Worm (Caenorhabditis elegans): ENCODE measurements around the gene K07D4.4.

K07D4.4 gene

DNA sequence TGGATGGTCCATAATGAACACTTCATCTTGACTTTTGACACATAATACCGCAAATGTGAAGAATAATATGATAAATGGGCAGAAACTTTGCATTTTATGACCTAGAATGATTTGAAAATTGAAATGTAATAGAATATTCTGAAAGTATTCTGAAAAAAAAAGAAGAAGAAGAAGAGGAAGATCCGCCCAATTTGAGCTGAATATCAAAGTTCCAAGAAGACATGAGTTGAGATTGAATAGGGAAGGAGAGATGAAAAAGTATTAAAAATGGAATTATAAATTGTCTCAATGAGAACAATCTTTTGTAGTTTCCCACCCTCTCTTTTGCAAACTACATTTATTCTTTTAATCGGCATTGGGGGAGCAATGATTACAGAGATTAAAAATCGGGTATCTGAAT, at the start of gene K07D4.4:
Gene K07D4.4 (minus strand): TSS at position 101 of the 400 bp plus-strand sequence.
- TF ChIP-seq W03F9.2 (tag; optimal IDR thresholded peaks at IDR 0.05), result no peak
- TF ChIP-seq dao-5 (tag; optimal IDR thresholded peaks at IDR 0.05), result no peak
- TF ChIP-seq him-1 (tag; optimal IDR thresholded peaks at IDR 0.05), result no peak

- no peak for TF ChIP-seq W03F9.2 (tag; optimal IDR thresholded peaks at IDR 0.05)
- TF ChIP-seq dao-5 (tag; optimal IDR thresholded peaks at IDR 0.05), result no peak
- TF ChIP-seq him-1 (tag; optimal IDR thresholded peaks at IDR 0.05), result no peak
Observed at ce11 chrII:4081891-4082290, 49.7 kb upstream of the K07D4.4 start.

DNA sequence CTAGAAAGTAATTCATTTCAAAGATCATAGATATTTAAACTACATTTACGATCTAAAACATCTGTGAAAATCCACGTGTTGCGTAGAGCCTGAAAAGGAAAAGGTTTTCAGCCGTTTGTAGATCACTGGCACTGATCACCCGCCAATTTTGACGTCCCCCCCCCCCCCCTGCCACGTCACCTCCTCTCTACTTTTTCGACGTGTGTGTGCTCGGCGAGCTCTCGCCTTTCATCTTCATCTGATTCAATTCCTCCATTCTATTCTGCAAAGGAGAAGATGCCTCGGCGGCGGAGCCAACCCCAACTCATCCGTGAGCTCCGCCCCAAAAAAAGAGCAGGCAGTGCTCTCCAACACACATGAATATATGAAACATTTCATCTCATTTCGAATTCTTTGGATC, 48.9 kb upstream of the K07D4.4 start:
- TF ChIP-seq W03F9.2 (tag; optimal IDR thresholded peaks at IDR 0.05), result no peak
- TF ChIP-seq dao-5 (tag; optimal IDR thresholded peaks at IDR 0.05), result no peak
- no peak for TF ChIP-seq him-1 (tag; optimal IDR thresholded peaks at IDR 0.05)

ce11 chrII:4074710-4075109, 42.5 kb upstream of the K07D4.4 start:
- TF ChIP-seq dao-5 (tag; optimal IDR thresholded peaks at IDR 0.05) (no peak), him-1 (tag; optimal IDR thresholded peaks at IDR 0.05) (no peak), W03F9.2 (tag; optimal IDR thresholded peaks at IDR 0.05) (no peak)

DNA sequence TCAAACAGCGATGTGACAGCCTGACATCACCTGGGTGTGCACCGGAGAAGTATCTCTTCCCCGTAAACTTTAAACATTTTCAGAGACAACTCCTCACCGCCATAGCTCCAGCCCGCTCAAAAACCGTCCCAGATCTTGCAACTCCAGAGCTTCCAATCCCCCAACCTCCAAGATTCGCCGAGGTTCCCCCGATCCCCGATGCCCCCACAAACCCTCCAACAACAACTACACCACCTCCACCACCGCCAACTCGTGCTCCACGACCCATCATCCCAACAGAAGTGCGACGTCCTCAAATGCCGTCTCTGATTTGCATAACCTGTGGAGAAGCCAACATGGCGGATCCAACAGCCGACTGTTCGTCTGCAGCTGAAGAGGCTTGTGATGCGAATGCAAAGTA, 38.9 kb upstream of the K07D4.4 start:
- TF ChIP-seq dao-5 (tag; optimal IDR thresholded peaks at IDR 0.05), result no peak
- no peak for TF ChIP-seq W03F9.2 (tag; optimal IDR thresholded peaks at IDR 0.05)
- TF ChIP-seq him-1 (tag; optimal IDR thresholded peaks at IDR 0.05), result no peak

DNA sequence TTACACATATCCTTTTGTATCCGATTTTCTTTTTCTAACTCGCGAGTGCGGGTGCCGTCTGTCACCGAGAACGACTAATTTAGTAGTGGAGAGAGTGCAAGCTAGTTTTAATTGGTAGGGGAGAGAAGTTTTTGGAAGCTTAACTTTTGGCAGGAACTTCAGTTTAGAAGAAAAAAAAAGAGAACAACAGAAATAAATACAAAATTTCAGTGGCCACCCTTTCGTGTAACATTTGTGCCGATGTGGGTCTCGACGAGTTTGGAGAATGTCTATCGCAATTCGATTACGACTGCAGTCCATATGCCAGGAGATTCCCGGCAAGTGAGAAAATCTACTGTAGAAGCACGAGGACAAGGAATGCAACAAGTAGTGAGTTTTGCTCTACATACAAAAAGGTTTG, 35.9 kb upstream of the K07D4.4 start:
- TF ChIP-seq him-1 (tag; optimal IDR thresholded peaks at IDR 0.05) (no peak), W03F9.2 (tag; optimal IDR thresholded peaks at IDR 0.05) (no peak), dao-5 (tag; optimal IDR thresholded peaks at IDR 0.05) (no peak)

DNA sequence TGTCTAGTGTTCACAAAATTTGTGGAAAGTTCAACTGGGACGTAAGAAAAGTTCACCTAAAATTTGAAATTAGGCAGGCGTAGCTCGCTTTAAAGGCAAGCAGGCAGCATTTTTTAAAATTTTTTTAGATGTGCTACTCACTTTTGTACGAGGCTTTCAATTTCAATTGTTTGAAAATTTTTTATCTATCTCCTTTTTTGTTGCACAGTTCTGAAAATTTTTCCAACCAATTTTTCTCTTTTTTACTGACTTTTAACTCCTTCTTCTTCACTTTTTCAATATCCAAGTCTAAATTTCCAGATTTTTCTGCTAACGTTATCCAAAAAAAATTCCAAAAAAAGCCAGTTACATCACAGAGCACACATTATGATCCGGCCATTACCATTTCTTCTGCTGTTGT, 35.1 kb upstream of the K07D4.4 start, which contains the start of gene W06A11.1:
Gene W06A11.1 (plus strand): TSS at position 301 of the 400 bp plus-strand sequence.
- TF ChIP-seq dao-5 (tag; optimal IDR thresholded peaks at IDR 0.05) (no peak), W03F9.2 (tag; optimal IDR thresholded peaks at IDR 0.05) (no peak), him-1 (tag; optimal IDR thresholded peaks at IDR 0.05) (no peak)

DNA sequence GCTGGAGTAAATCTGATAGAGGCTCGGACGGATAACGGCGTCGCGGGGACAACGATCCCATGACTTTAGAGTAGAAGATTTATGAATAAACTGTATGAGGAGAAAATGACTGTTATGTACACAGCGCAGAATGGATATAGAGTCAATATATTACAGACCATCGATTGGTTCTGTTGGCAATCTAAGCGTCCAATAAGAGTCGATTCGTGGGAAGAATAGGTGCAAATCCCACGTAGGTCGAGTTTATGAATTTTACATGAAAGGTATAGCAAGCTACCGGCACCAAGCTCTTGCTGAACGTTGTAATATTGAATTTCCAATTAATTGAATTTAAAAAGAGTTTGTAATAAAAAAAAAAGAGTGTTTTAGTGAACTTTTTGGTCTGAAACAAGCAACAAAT, 31.8 kb upstream of the K07D4.4 start, which contains the start of gene fbxb-118:
Gene fbxb-118 (minus strand): TSS at position 101 of the 400 bp plus-strand sequence.
- TF ChIP-seq him-1 (tag; optimal IDR thresholded peaks at IDR 0.05) (no peak), W03F9.2 (tag; optimal IDR thresholded peaks at IDR 0.05) (no peak), dao-5 (tag; optimal IDR thresholded peaks at IDR 0.05) (no peak)

- no peak for TF ChIP-seq dao-5 (tag; optimal IDR thresholded peaks at IDR 0.05)
- no peak for TF ChIP-seq him-1 (tag; optimal IDR thresholded peaks at IDR 0.05)
- TF ChIP-seq W03F9.2 (tag; optimal IDR thresholded peaks at IDR 0.05), result no peak
Observed at ce11 chrII:4062477-4062876, 30.3 kb upstream of the K07D4.4 start, which contains the start of gene gadr-4. Gene gadr-4 (minus strand): TSS chrII:4062577.

ce11 chrII:4047839-4048440, 15.7 kb upstream of the K07D4.4 start:
- peak; percentile 12 for TF ChIP-seq him-1 (tag; optimal IDR thresholded peaks at IDR 0.05)

- no peak for TF ChIP-seq W03F9.2 (tag; optimal IDR thresholded peaks at IDR 0.05)
- TF ChIP-seq him-1 (tag; optimal IDR thresholded peaks at IDR 0.05), result no peak
- TF ChIP-seq dao-5 (tag; optimal IDR thresholded peaks at IDR 0.05), result no peak
Observed at ce11 chrII:4045396-4045795, 13.2 kb upstream of the K07D4.4 start, which contains the start of gene K07D4.2. Gene K07D4.2 (minus strand): TSS chrII:4045496.

- TF ChIP-seq W03F9.2 (tag; optimal IDR thresholded peaks at IDR 0.05) (peak; percentile 68), him-1 (tag; optimal IDR thresholded peaks at IDR 0.05) (peak; percentile 47), dao-5 (tag; optimal IDR thresholded peaks at IDR 0.05) (no peak)
Observed at ce11 chrII:4044349-4044748, 12.2 kb upstream of the K07D4.4 start, which contains the start of gene rpn-11. Gene rpn-11 (minus strand): TSS chrII:4044546.

DNA sequence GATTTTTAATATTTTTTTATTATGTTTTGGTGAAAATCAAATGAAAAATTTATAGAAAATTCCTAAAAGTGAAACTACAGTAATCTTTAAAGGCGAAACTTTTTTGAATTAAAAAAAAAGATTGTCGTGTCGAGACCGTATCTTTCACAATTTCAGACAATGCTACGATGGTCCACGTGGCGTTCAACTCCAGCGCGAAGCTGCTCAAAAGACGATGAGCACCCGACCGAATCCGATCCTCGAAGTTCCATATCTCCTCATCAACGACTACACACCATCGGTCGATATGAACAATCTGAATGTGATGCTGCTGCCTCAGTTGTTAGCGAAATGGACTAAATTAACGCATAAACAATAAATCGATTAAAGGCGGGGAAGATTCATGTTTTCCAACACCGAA, 10.5 kb upstream of the K07D4.4 start:
- TF ChIP-seq dao-5 (tag; optimal IDR thresholded peaks at IDR 0.05), result no peak
- TF ChIP-seq W03F9.2 (tag; optimal IDR thresholded peaks at IDR 0.05), result no peak
- TF ChIP-seq him-1 (tag; optimal IDR thresholded peaks at IDR 0.05), result no peak

ce11 chrII:4040066-4040465, 7.9 kb upstream of the K07D4.4 start:
- no peak for TF ChIP-seq W03F9.2 (tag; optimal IDR thresholded peaks at IDR 0.05)
- no peak for TF ChIP-seq him-1 (tag; optimal IDR thresholded peaks at IDR 0.05)
- TF ChIP-seq dao-5 (tag; optimal IDR thresholded peaks at IDR 0.05), result no peak

DNA sequence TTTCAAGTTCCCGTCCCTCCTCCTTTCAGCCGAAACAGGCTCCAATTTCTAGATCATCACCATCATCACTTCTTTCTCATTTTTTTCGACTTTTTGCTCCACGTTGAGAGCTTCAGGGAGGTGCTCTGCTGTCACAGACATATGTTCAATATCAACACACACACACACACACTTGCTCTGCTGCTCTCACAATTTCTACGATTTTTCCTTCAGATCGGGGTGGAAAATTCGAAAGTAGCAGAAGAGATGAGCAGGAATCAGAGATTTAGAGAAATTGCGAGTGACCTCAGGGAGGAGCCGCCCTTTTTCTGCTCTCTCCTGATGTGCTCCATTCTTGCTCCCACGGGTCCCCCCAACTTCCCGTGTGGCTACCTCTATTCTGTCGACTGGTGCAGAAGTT, 6.3 kb upstream of the K07D4.4 start, which contains the start of gene pqn-48:
Gene pqn-48 (plus strand): TSS at position 344 of the 400 bp plus-strand sequence.
- TF ChIP-seq dao-5 (tag; optimal IDR thresholded peaks at IDR 0.05), result no peak
- no peak for TF ChIP-seq W03F9.2 (tag; optimal IDR thresholded peaks at IDR 0.05)
- TF ChIP-seq him-1 (tag; optimal IDR thresholded peaks at IDR 0.05), result no peak

Measured in whole organism, L4/young adult.